Fruit fly (Drosophila melanogaster) Kc167 (cell line): Measurements from ENCODE around the gene H15.

Experiments used
- Myc ChIP-seq: fragments of >200 bp; optimal IDR thresholded peaks from 2 replicates; lab custom pipeline; 2017; ENCODE audit warnings: missing external identifiers
- ttk ChIP-seq: sonication (Bioruptor generic); optimal IDR thresholded peaks from 2 replicates; lab custom pipeline; 2017; ENCODE audit warnings: missing external identifiers

- no peak for TF ChIP-seq ttk (lab: Kevin White, UChicago)
- TF ChIP-seq Myc (lab: Kevin White, UChicago): no peak
Measured at dm6 chr2L:5431988-5432597, 28.0 kb downstream of the H15 start.
